Worm (Caenorhabditis elegans) whole organism, L2 larva: ENCODE data around the gene R08E3.3.
A peak's percentile ranks its signal among the peaks of the same experiment; 100 is the strongest.

Source experiments
- F13H6.1 ChIP-seq: sonication (generic microtip); optimal IDR thresholded peaks from 2 replicates; lab custom pipeline; 2016; ENCODE audit warnings: missing genetic modification characterization, missing compliant biosample characterization
- R02D3.7 ChIP-seq: fragments of 150-350 bp; optimal IDR thresholded peaks from 2 replicates; lab custom pipeline; 2014; ENCODE audit warnings: missing biosample characterization, missing genetic modification characterization
- Y55F3AM.14 ChIP-seq: fragments of 200-800 bp; sonication (Bioruptor generic); optimal IDR thresholded peaks from 2 replicates; lab custom pipeline; 2018; ENCODE audit warnings: mild to moderate bottlenecking, missing genetic modification characterization, missing compliant biosample characterization
- ZK546.5 ChIP-seq: sonication (generic microtip); optimal IDR thresholded peaks from 2 replicates; lab custom pipeline; 2017; ENCODE audit warnings: missing biosample characterization, missing genetic modification characterization
- alr-1 ChIP-seq: fragments of 150-350 bp; optimal IDR thresholded peaks from 2 replicates; lab custom pipeline; 2014; ENCODE audit warnings: missing biosample characterization, missing genetic modification characterization
- ama-1 ChIP-seq: fragments of 150-350 bp; optimal IDR thresholded peaks from 2 replicates; lab custom pipeline; 2018; ENCODE audit warnings: inconsistent platforms
- blmp-1 ChIP-seq: sonication (generic microtip); optimal IDR thresholded peaks from 2 replicates; lab custom pipeline; 2017; ENCODE audit warnings: missing genetic modification characterization, mild to moderate bottlenecking, missing compliant biosample characterization, antibody characterized with exemption, moderate library complexity; ENCODE audit not compliant: insufficient read depth
- ceh-16 ChIP-seq: fragments of 150-350 bp; optimal IDR thresholded peaks from 2 replicates; lab custom pipeline; 2014; ENCODE audit warnings: missing biosample characterization, missing genetic modification characterization
- ceh-82 ChIP-seq: fragments of 150-350 bp; optimal IDR thresholded peaks from 2 replicates; lab custom pipeline; 2014; ENCODE audit warnings: missing biosample characterization, missing genetic modification characterization
- crh-2 ChIP-seq: sonication (generic microtip); optimal IDR thresholded peaks from 2 replicates; lab custom pipeline; 2017; ENCODE audit warnings: missing biosample characterization, missing genetic modification characterization
- dmd-4 ChIP-seq: sonication (generic microtip); optimal IDR thresholded peaks from 2 replicates; lab custom pipeline; 2017; ENCODE audit warnings: missing biosample characterization, missing genetic modification characterization
- elt-1 ChIP-seq: fragments of 150-350 bp; optimal IDR thresholded peaks from 2 replicates; lab custom pipeline; 2014; ENCODE audit warnings: missing biosample characterization, missing genetic modification characterization
- fos-1 ChIP-seq: fragments of 150-350 bp; optimal IDR thresholded peaks from 2 replicates; lab custom pipeline; 2014; ENCODE audit warnings: missing biosample characterization, missing genetic modification characterization
- gmeb-1 ChIP-seq: fragments of 150-350 bp; optimal IDR thresholded peaks from 2 replicates; lab custom pipeline; 2014; ENCODE audit warnings: missing biosample characterization, missing genetic modification characterization
- lin-13 ChIP-seq: fragments of 150-350 bp; optimal IDR thresholded peaks from 2 replicates; lab custom pipeline; 2014; ENCODE audit warnings: missing biosample characterization, missing genetic modification reagents, missing genetic modification characterization
- lsy-2 ChIP-seq, 2 experiments: fragments of 150-350 bp in 1 of 2; sonication (generic microtip) in 1 of 2; optimal IDR thresholded peaks; 2 replicates each; lab custom pipeline; 2014 to 2017; ENCODE audit warnings: missing biosample characterization in 2 of 2, missing genetic modification characterization in 2 of 2
- mab-5 ChIP-seq: fragments of 150-350 bp; optimal IDR thresholded peaks from 2 replicates; lab custom pipeline; 2014; ENCODE audit warnings: missing biosample characterization, missing genetic modification characterization
- mbf-1 ChIP-seq: sonication (generic microtip); optimal IDR thresholded peaks from 2 replicates; lab custom pipeline; 2017; ENCODE audit warnings: missing biosample characterization, missing genetic modification characterization
- mdl-1 ChIP-seq, 2 experiments: fragments of 150-350 bp in 1 of 2; sonication (generic microtip) in 1 of 2; optimal IDR thresholded peaks; 2 replicates each; lab custom pipeline; 2017; ENCODE audit warnings: missing biosample characterization in 2 of 2, missing genetic modification characterization in 2 of 2
- nhr-10 ChIP-seq: sonication (generic microtip); optimal IDR thresholded peaks from 2 replicates; lab custom pipeline; 2017; ENCODE audit warnings: missing biosample characterization, missing genetic modification characterization
- nhr-11 ChIP-seq: fragments of 150-350 bp; optimal IDR thresholded peaks from 2 replicates; lab custom pipeline; 2014; ENCODE audit warnings: missing biosample characterization, missing genetic modification characterization
- nhr-12 ChIP-seq: fragments of 150-350 bp; optimal IDR thresholded peaks from 2 replicates; lab custom pipeline; 2014; ENCODE audit warnings: missing biosample characterization, missing genetic modification characterization
- nhr-129 ChIP-seq: fragments of 150-350 bp; optimal IDR thresholded peaks from 2 replicates; lab custom pipeline; 2014; ENCODE audit warnings: missing biosample characterization, missing genetic modification characterization
- nhr-21 ChIP-seq: fragments of 150-350 bp; optimal IDR thresholded peaks from 2 replicates; lab custom pipeline; 2014; ENCODE audit warnings: missing biosample characterization, missing genetic modification characterization
- nhr-23 ChIP-seq: fragments of 150-350 bp; optimal IDR thresholded peaks from 2 replicates; lab custom pipeline; 2014; ENCODE audit warnings: missing biosample characterization, missing genetic modification reagents, missing genetic modification characterization
- nhr-237 ChIP-seq: fragments of 150-350 bp; optimal IDR thresholded peaks from 2 replicates; lab custom pipeline; 2014; ENCODE audit warnings: missing biosample characterization, missing genetic modification characterization
- nhr-25 ChIP-seq: fragments of 150-350 bp; sonication (generic microtip); optimal IDR thresholded peaks from 3 replicates; lab custom pipeline; 2014; ENCODE audit warnings: missing biosample characterization, missing genetic modification characterization
- nhr-6 ChIP-seq: fragments of 150-350 bp; optimal IDR thresholded peaks from 2 replicates; lab custom pipeline; 2014; ENCODE audit warnings: missing biosample characterization, missing genetic modification characterization
- nhr-77 ChIP-seq: fragments of 150-350 bp; optimal IDR thresholded peaks from 2 replicates; lab custom pipeline; 2014; ENCODE audit warnings: missing biosample characterization, missing genetic modification characterization
- peb-1 ChIP-seq: fragments of 150-350 bp; optimal IDR thresholded peaks from 2 replicates; lab custom pipeline; 2014; ENCODE audit warnings: missing biosample characterization, missing genetic modification characterization
- sem-4 ChIP-seq: fragments of 150-350 bp; optimal IDR thresholded peaks from 2 replicates; lab custom pipeline; 2014; ENCODE audit warnings: missing biosample characterization, missing genetic modification reagents, missing genetic modification characterization
- skn-1 ChIP-seq: sonication (generic microtip); optimal IDR thresholded peaks from 2 replicates; lab custom pipeline; 2017; ENCODE audit warnings: missing biosample characterization, missing genetic modification characterization
- sma-3 ChIP-seq: sonication (generic microtip); optimal IDR thresholded peaks from 2 replicates; lab custom pipeline; 2016; ENCODE audit warnings: missing genetic modification reagents, missing genetic modification characterization, missing compliant biosample characterization
- sma-9 ChIP-seq, 2 experiments: fragments of 150-350 bp in 1 of 2; sonication (generic microtip) in 1 of 2; optimal IDR thresholded peaks; 2 replicates each; lab custom pipeline; 2014 to 2016; ENCODE audit warnings: missing genetic modification characterization in 2 of 2, mild to moderate bottlenecking in 1 of 2, missing biosample characterization in 1 of 2, missing compliant biosample characterization in 1 of 2, missing genetic modification reagents in 1 of 2, moderate library complexity in 1 of 2
- snpc-4 ChIP-seq: fragments of 150-350 bp; optimal IDR thresholded peaks from 2 replicates; lab custom pipeline; 2014; ENCODE audit warnings: missing biosample characterization, missing genetic modification characterization
- unc-39 ChIP-seq: fragments of 150-350 bp; optimal IDR thresholded peaks from 2 replicates; lab custom pipeline; 2014; ENCODE audit warnings: missing biosample characterization, missing genetic modification characterization
- unc-55 ChIP-seq: fragments of 150-350 bp; sonication (generic microtip); optimal IDR thresholded peaks from 3 replicates; lab custom pipeline; 2014; ENCODE audit warnings: missing biosample characterization, missing genetic modification reagents, missing genetic modification characterization
- unc-62 ChIP-seq: fragments of 150-350 bp; optimal IDR thresholded peaks from 2 replicates; lab custom pipeline; 2014; ENCODE audit warnings: missing biosample characterization, missing genetic modification reagents, missing genetic modification characterization
- zag-1 ChIP-seq: fragments of 150-350 bp; optimal IDR thresholded peaks from 2 replicates; lab custom pipeline; 2014; ENCODE audit warnings: missing biosample characterization, missing genetic modification characterization
- ztf-1 ChIP-seq: fragments of 200-800 bp; sonication (Bioruptor generic); conservative IDR thresholded peaks from 2 replicates; pipeline ENCODE4 v1.3.6; 2022; ENCODE audit warnings: missing genetic modification characterization, missing compliant biosample characterization
- ztf-11 ChIP-seq: sonication (generic microtip); optimal IDR thresholded peaks from 2 replicates; lab custom pipeline; 2017; ENCODE audit warnings: missing biosample characterization, missing genetic modification characterization
- ztf-4 ChIP-seq: fragments of 150-350 bp; optimal IDR thresholded peaks from 2 replicates; lab custom pipeline; 2014; ENCODE audit warnings: missing biosample characterization, missing genetic modification characterization

The R08E3.3 gene

DNA sequence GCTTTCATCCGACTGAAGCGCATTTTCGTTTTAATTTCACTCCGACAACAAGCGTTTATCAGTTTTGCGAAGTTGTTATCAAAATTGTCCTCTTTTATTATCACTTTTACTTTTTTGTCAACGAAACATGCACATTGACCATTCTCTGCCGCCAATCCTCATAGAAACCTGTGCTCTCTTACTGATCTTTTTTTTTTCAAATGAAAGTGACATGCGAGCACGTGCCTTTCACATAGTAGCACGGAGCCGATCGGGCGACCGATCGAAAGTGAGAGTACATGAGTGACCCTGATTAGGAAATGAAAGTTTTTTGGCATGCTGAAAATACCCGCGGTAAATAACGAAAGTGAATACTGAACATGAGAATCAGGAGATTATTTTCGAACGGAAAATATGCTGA lies 24.3 kb upstream of the R08E3.3 start (continued):
- TF ChIP-seq mdl-1 (tag; optimal IDR thresholded peaks at IDR 0.05; lab: Kevin White, UChicago) (peak in 1 of 2 experiments; percentile 26), alr-1 (tag; lab: Kevin White, UChicago) (no peak), elt-1 (tag; lab: Kevin White, UChicago) (no peak), nhr-6 (tag; lab: Kevin White, UChicago) (no peak), dmd-4 (tag; lab: Kevin White, UChicago) (no peak), fos-1 (tag; lab: Kevin White, UChicago) (peak; percentile 40), ama-1 (lab: Kevin White, UChicago) (no peak), nhr-23 (tag; lab: Kevin White, UChicago) (no peak), nhr-25 (tag; lab: Kevin White, UChicago) (no peak), skn-1 (tag; lab: Kevin White, UChicago) (no peak), ZK546.5 (tag; lab: Kevin White, UChicago) (no peak), R02D3.7 (tag; lab: Kevin White, UChicago) (no peak), unc-62 (no peak), nhr-21 (tag; lab: Kevin White, UChicago) (no peak), unc-55 (GFP tag; lab: Kevin White, UChicago) (no peak), nhr-77 (no peak), mab-5 (tag; lab: Kevin White, UChicago) (no peak), nhr-11 (no peak)

DNA sequence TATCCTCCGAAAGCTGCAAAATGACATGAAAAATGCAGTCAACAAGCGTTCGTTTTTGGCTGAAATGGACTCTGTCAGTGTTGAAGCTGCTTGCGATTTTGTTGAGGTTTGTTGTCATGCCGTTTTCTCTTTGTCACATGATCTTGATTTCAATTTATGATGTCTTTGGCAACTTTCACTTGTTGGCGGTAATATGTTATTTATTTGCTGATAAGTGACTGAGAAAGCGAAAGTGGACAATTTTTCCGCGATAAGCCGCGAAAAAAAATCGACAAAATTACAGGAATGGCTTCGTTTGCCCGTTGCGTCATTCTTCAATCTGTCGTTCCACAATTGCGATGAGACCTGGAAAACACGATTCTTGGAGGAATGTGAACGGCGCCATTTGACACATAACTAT lies 23.1 kb upstream of the R08E3.3 start:
- peak; percentile 10 for TF ChIP-seq sma-3 (GFP tag; lab: Kevin White, UChicago)
- peak; percentile 83 for TF ChIP-seq sma-9 (GFP tag; optimal IDR thresholded peaks at IDR 0.05; lab: Kevin White, UChicago)
- TF ChIP-seq sma-9 (tag; optimal IDR thresholded peaks at IDR 0.05; lab: Kevin White, UChicago) = no peak
- no peak for TF ChIP-seq peb-1 (tag; lab: Kevin White, UChicago)
- peak; percentile 14 for TF ChIP-seq nhr-129 (tag; lab: Kevin White, UChicago)
- TF ChIP-seq fos-1 (tag; lab: Kevin White, UChicago) = peak; percentile 74
- TF ChIP-seq unc-39 (tag; lab: Kevin White, UChicago) = no peak
- peak; percentile 1 for TF ChIP-seq gmeb-1 (tag; lab: Kevin White, UChicago)
- TF ChIP-seq nhr-21 (tag; lab: Kevin White, UChicago) = no peak
- TF ChIP-seq blmp-1 (tag; lab: Kevin White, UChicago) = peak; percentile 98
- TF ChIP-seq lsy-2 (tag; optimal IDR thresholded peaks at IDR 0.05; lab: Kevin White, UChicago) = peak in 1 of 2 experiments; percentile 4
- peak; percentile 64 for TF ChIP-seq F13H6.1 (tag; lab: Kevin White, UChicago)
- TF ChIP-seq crh-2 (tag; lab: Kevin White, UChicago) = peak; percentile 73

DNA sequence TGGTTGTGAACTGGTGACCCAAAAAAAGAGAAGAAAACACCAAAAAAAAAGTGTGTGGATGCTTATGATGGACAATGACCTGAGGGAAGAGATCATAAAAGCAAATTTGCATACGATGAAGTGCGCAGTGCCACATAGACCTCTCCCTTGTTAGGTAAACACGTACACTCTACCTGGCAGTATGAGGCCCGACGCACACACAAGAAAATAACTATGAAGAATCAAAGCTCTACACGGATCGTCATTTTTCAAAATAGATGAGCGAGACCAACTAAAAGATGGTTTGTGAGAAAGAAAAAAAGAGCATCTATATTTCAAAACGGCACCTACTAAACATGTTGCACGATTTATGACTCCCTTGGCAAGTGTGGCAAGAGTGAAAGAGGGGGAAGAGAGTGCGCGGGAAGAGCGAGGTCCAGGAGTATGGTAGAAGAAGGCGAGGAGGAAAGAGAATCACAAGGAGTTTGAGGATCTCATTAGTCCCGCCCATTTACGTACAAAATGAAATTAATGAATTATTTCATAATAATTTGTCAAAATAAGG lies 18.2 kb upstream of the R08E3.3 start, which contains the start of gene mig-13:
TSS of gene mig-13 (minus strand) at position 51 of the 544 bp plus-strand sequence.
- TF ChIP-seq ztf-1 (GFP tag; lab: Robert Waterston, UW) = no peak
- TF ChIP-seq mbf-1 (tag; lab: Kevin White, UChicago) = no peak
- no peak for TF ChIP-seq ztf-11 (tag; lab: Kevin White, UChicago)
- peak; percentile 92 for TF ChIP-seq mab-5 (tag; lab: Kevin White, UChicago)
- no peak for TF ChIP-seq nhr-6 (tag; lab: Kevin White, UChicago)

DNA sequence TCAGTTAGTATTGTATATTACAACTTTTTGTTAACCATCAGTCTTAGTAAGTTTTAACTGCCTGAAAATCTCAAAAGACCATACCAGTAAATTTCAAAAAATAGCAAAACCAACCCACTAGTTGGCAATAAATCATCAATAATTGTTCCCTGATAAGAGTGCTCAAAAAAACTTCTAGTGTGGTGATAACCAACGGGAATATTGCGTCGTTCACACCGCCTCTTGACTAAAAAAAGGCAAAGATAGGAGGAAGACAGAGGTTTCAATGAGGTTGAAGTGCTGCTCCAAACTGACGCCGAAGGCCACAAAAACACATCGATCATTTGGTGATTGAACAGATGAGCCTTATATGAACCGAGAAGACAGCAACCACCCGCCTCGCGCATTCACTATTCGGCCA lies 17.5 kb upstream of the R08E3.3 start:
- TF ChIP-seq peb-1 (tag; lab: Kevin White, UChicago) (no peak), mdl-1 (tag; optimal IDR thresholded peaks at IDR 0.05; lab: Kevin White, UChicago) (no peak), fos-1 (tag; lab: Kevin White, UChicago) (peak; percentile 22)
- TF ChIP-seq, all 48 proteins: peak for 1

DNA sequence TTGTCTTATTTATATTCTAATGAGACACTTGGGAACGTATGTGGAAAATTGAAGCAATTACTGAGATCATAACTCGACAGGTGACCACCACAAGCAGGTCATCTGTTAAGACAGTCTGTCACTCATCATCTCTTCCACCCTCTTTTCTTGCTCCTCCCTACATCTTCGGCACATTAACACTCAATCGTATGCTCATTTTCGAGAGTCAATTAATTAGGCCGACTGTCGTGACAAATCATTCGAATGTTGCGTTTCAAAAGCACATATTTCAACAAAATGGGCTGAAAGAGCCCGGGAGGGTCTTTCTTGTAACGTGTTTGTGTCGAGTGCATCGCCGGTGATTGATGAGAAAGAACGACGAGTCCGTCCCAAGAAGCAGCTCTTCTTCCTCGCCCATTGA lies 16.1 kb upstream of the R08E3.3 start:
- TF ChIP-seq nhr-10 (tag; lab: Kevin White, UChicago) = no peak
- TF ChIP-seq peb-1 (tag; lab: Kevin White, UChicago) = no peak
- no peak for TF ChIP-seq skn-1 (tag; lab: Kevin White, UChicago)
- TF ChIP-seq sma-3 (GFP tag; lab: Kevin White, UChicago) = no peak
- no peak for TF ChIP-seq dmd-4 (tag; lab: Kevin White, UChicago)
- peak; percentile 6 for TF ChIP-seq unc-55 (GFP tag; lab: Kevin White, UChicago)
- TF ChIP-seq R02D3.7 (tag; lab: Kevin White, UChicago) = no peak
- TF ChIP-seq mdl-1 (tag; optimal IDR thresholded peaks at IDR 0.05; lab: Kevin White, UChicago) = no peak
- no peak for TF ChIP-seq lin-13
- no peak for TF ChIP-seq nhr-6 (tag; lab: Kevin White, UChicago)
- peak; percentile 16 for TF ChIP-seq sem-4 (tag; lab: Kevin White, UChicago)
- no peak for TF ChIP-seq Y55F3AM.14
- no peak for TF ChIP-seq ceh-16 (tag; lab: Kevin White, UChicago)
- no peak for TF ChIP-seq zag-1 (tag; lab: Kevin White, UChicago)
- TF ChIP-seq F13H6.1 (tag; lab: Kevin White, UChicago) = no peak
- no peak for TF ChIP-seq nhr-77
- no peak for TF ChIP-seq ztf-4 (tag; lab: Kevin White, UChicago)
- TF ChIP-seq crh-2 (tag; lab: Kevin White, UChicago) = no peak
- peak; percentile 87 for TF ChIP-seq mab-5 (tag; lab: Kevin White, UChicago)
- TF ChIP-seq nhr-129 (tag; lab: Kevin White, UChicago) = no peak
- no peak for TF ChIP-seq nhr-237 (tag; lab: Kevin White, UChicago)
- TF ChIP-seq nhr-12 (tag; lab: Kevin White, UChicago) = no peak
- no peak for TF ChIP-seq ceh-82 (tag; lab: Kevin White, UChicago)
- TF ChIP-seq snpc-4 (tag; lab: Kevin White, UChicago) = no peak
- TF ChIP-seq, all 48 proteins: peak for 3
